Worm (Caenorhabditis elegans): ENCODE measurements around the gene Y47D7A.7.

Gene Y47D7A.7

DNA sequence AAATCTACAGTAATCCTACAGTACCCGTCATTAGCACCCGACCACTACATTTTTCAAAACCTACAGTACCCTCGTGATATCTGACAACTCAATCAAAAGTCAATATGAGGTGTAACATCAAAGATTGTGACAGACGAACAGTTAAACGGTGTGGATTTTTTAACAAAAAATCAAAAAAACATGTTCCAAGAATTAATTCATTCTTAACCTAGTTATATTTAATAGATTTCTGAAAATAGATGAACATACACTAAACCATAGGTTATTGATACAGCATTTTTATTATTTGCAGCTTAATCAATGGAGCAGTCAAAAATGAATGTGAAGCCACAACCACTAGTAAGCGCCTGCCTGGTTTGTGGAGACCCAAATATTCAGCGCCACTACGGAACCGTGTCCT, 12.1 kb downstream of the Y47D7A.7 start, which contains the start of gene nhr-118:
TSS of gene nhr-118 (plus strand) at position 301 of the 400 bp plus-strand sequence.
- no peak for TF ChIP-seq lir-3 (tag; optimal IDR thresholded peaks at IDR 0.05)
- peak; percentile 9 for TF ChIP-seq aha-1 (tag)

DNA sequence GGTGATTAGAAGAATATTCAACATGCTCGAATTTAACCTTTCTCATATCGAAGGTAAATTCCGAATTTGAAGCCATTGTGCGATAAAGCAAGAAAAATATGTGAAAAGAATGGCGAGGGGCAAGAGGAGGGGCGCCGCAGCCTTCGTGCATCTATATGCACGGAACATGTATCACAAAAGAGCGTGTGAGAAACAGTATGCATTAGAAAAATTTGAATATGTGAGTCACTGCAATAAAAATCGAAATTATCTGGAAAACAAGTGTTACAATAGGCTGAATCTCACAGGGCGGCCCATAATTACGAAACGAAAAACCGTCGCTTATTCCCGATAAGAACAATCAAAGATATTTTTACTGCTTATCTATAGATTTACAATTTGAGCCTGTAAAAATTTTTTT, 17.8 kb downstream of the Y47D7A.7 start, which contains the start of gene F13A2.5:
TSS of gene F13A2.5 (minus strand) at position 101 of the 400 bp plus-strand sequence.
- TF ChIP-seq hlh-30 (tag; optimal IDR thresholded peaks at IDR 0.05; ENCODE audit: insufficient read depth) (no peak), aha-1 (tag) (peak; percentile 1)

DNA sequence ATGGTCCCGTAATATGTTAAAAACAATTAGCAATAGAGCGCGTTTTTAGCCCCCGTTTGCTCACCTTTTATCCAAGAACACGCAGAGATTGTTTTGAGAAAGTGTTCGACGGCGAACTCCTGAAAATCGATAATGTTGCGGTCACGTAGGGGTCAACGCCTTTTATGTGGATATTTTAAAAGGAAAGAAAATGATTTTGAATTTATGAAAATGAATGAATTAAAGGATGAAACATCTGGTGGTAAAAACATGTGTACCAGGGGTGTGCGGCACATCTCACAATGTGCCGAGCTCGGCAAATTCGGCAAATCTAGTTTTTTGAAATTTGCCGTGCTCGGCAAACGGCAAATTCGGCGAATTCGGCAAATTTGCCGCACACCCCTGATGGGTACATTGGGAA, 19.5 kb downstream of the Y47D7A.7 start, which contains the start of gene F13A2.4:
TSS of gene F13A2.4 (minus strand) at position 101 of the 400 bp plus-strand sequence.
- TF ChIP-seq vab-7 (GFP tag; IDR thresholded peaks at IDR 0.05) (no peak), rbr-2 (tag; optimal IDR thresholded peaks at IDR 0.05) (no peak)

DNA sequence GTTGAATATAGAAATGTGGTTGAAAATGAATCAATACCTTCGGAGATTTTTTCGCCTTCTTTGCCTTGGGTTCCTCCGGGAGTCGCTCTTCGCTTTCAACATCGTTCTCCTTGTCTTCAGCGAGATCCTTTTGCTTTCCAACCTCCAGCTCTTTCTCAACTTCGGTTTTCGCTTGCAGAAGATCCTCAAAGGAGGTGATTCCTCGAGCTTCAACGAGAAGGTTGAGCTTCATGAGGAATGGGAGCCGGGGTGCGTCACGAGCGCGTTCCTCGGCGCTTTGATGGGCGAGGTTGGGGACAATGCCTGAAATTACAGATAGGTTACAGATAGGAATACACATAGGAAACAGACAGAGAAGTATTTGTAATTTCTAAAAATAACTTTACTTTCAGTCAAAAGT, 20.8 kb downstream of the Y47D7A.7 start:
- TF ChIP-seq set-16 (GFP tag; IDR thresholded peaks at IDR 0.05) (peak; percentile 61; the same call in 1 of the 2 replicates), sdz-12 (GFP tag; optimal IDR thresholded peaks at IDR 0.05) (no peak), ztf-11 (tag; optimal IDR thresholded peaks at IDR 0.05) (no peak), zip-2 (tag; optimal IDR thresholded peaks at IDR 0.05) (no peak)

DNA sequence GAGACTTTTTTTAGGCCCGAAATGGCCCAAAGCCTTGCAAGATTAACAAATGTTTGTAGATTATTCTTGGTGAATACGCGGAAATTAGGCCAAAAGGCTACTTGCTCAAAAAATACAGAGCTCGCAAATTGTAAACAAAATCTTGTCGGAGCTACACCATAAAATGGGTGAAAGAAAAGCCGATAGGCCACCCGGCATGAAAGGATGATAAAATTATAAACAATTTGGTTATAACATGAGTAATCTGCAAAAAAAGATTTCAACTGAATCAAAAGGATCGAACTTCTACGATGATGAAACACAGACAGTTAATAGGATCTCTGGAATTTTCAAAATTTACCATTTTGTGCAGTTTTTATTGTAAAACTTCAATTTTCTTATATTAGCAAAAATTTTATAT, 21.5 kb downstream of the Y47D7A.7 start:
- no peak for TF ChIP-seq ceh-28 (tag; optimal IDR thresholded peaks at IDR 0.05)
- TF ChIP-seq dmd-8 (GFP tag; IDR thresholded peaks at IDR 0.05), result no peak
- no peak for TF ChIP-seq pqm-1 (tag; optimal IDR thresholded peaks at IDR 0.05)
- no peak for TF ChIP-seq snpc-4 (tag; optimal IDR thresholded peaks at IDR 0.05)
- no peak for TF ChIP-seq lin-38 (GFP tag; IDR thresholded peaks at IDR 0.05)
- peak; percentile 93 for TF ChIP-seq aha-1 (tag)
- TF ChIP-seq mxl-2 (GFP tag; conservative IDR thresholded peaks at IDR 0.05), result no peak
- no peak for TF ChIP-seq ceh-32 (tag; optimal IDR thresholded peaks at IDR 0.05; ENCODE audit: poor library complexity)

DNA sequence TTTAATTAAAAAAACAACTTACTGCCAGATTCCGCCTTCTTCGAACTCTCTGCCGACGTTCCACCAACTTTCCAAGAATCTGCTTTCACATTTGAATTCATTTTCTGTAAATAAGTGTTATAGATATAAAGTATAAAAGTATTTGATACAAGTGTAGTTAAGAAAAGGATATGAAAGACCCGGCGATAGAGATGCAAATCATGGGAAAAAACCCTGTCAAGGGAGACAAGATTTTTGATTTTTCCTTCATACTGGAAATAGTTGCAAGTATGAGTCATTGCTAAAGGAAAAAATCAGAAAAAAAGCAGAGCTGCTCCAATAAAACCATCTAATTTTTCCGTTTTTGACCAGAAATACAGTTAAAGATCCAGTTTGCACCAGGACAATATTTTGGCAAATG, 23.4 kb downstream of the Y47D7A.7 start, which contains the start of gene F13A2.3:
TSS of gene F13A2.3 (minus strand) at position 101 of the 400 bp plus-strand sequence.
- TF ChIP-seq nhr-237 (tag; optimal IDR thresholded peaks at IDR 0.05), result no peak
- TF ChIP-seq skn-1 (tag; optimal IDR thresholded peaks at IDR 0.05), result no peak
- no peak for TF ChIP-seq nhr-102 (tag; optimal IDR thresholded peaks at IDR 0.05)
- no peak for TF ChIP-seq ceh-44 (GFP tag; IDR thresholded peaks at IDR 0.05)

DNA sequence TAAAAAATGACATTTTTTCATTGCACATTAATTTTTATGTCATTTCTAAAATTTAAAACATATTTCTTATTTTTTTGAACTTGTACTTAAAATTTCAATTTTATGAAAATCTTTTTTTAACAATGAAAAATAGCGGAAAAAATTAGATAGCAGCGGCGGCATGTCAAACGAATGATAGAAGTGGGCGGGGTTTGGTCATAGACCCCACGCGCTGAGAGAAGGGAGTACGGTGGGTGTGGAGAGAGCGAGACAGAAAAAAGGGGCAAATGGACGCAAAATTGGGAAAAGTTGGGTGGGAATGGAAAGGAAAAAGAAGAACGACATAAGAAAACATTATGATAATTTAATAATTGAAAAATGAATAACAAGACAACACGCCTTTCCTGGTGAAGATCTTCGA, 31.8 kb downstream of the Y47D7A.7 start:
- no peak for TF ChIP-seq nhr-11 (tag; optimal IDR thresholded peaks at IDR 0.05)
- no peak for TF ChIP-seq jun-1 (tag; optimal IDR thresholded peaks at IDR 0.05)
- TF ChIP-seq unc-130 (GFP tag; optimal IDR thresholded peaks at IDR 0.05), result no peak
- no peak for TF ChIP-seq lin-13 (GFP tag; optimal IDR thresholded peaks at IDR 0.05)
- TF ChIP-seq nhr-237 (tag; optimal IDR thresholded peaks at IDR 0.05), result no peak
- no peak for TF ChIP-seq mep-1 (tag; optimal IDR thresholded peaks at IDR 0.05)
- TF ChIP-seq dmd-8 (GFP tag; IDR thresholded peaks at IDR 0.05), result no peak
- no peak for TF ChIP-seq pha-4 (GFP tag; IDR thresholded peaks at IDR 0.05)
- TF ChIP-seq pha-4 (tag; optimal IDR thresholded peaks at IDR 0.05), result no peak
- TF ChIP-seq Y75B8A.6 (GFP tag; IDR thresholded peaks at IDR 0.05), result no peak
- TF ChIP-seq ama-1 (optimal IDR thresholded peaks at IDR 0.05), result no peak
- no peak for TF ChIP-seq saeg-2 (GFP tag; IDR thresholded peaks at IDR 0.05)
- no peak for TF ChIP-seq lin-38 (GFP tag; IDR thresholded peaks at IDR 0.05)
- no peak for TF ChIP-seq ztf-11 (tag; optimal IDR thresholded peaks at IDR 0.05)
- TF ChIP-seq tag-97 (GFP tag; IDR thresholded peaks at IDR 0.05), result no peak
- no peak for TF ChIP-seq vab-7 (GFP tag; IDR thresholded peaks at IDR 0.05)
- TF ChIP-seq mes-2 (tag; optimal IDR thresholded peaks at IDR 0.05; ENCODE audit: poor library complexity, severe bottlenecking), result no peak
